Worm (Caenorhabditis elegans): ENCODE data around the gene F08D12.7.

The F08D12.7 gene

DNA sequence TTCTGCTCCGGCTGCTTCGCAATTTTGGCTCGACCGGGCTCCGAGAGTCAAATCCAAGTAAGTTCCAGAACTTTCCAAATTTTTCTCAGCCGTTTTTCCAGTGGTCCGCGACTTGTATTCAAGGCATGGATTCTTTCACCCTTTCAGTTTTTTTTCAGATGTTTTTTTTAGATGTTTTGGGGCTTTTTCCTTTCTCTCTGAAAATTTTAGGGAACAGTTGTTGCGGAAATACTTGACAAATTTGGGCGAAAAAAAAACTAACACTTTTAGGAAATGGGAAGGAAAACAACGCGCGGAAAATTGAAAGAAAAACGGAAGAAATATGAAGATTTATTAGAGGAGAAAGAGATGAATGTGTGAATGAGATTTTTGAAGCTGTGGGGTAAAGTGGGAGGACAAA, 43.4 kb downstream of the F08D12.7 start, which contains the start of the genes T05A8.11 and nep-2:
T05A8.11 (minus strand) TSS at position 101 of the 400 bp plus-strand sequence.
nep-2 (minus strand) TSS at position 192 of the 400 bp plus-strand sequence.
- no peak for TF ChIP-seq unc-62 (GFP tag; optimal IDR thresholded peaks at IDR 0.05)

DNA sequence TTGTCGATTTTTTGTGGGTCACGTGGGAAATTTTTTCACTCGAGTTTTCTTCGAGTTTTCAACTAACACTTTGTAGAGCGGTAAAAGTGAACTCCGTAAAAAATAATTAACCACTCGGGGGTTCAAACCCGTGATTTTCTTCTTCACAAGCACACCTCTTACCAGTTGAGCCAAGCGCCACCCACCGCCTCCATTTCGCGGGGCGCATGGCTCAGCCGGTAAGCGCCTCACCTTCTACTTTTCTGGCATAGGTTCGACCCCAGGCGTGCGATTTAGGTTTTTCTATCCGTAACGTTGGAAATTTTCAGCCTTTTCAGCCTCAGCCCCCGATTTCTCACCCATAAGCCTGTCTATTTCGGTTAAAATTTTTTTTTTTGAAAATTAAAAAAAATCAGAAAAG, 46.9 kb downstream of the F08D12.7 start:
- no peak for TF ChIP-seq unc-62 (GFP tag; optimal IDR thresholded peaks at IDR 0.05)

DNA sequence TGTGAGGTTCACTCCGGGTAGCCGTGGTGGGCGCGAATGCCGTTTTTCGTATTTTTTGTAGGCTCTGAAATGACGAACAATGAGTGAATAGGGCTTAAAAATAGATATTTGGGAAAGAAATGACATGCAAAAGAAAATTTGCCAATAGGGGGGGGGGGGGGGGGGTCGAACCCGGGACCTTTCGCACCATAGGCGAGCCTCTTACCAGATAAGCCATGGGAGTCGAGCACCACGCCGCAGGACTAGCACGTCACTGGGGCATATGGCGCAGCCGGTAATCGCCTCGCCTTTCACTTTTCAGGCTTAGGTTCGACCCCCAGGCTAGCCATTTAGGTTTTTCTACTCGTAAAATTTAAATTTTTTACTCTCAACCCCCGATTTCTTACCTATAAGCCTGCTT, 49.7 kb downstream of the F08D12.7 start:
- no peak for TF ChIP-seq unc-62 (GFP tag; optimal IDR thresholded peaks at IDR 0.05)

DNA sequence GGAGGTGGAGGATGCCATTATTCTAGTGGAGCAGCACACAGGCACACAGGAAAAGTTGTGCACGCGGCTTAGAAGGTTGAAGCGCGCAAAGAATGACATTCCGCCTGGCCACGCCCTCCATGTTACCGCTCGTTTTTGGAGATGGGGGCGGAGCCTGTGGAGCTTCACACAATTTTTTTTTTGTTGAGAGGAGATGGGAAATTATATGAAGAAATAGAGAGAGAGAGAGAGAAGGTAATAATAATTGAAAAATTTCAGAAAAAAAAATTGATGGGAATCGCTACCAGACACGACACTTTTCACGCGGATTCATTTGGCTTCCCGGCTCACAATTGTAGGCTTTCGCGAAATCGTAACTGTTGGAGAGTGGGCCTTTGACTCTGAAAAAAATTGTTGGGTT, 51.6 kb downstream of the F08D12.7 start, which contains the start of gene T05A8.3:
T05A8.3 (minus strand) TSS at position 101 of the 400 bp plus-strand sequence.
- no peak for TF ChIP-seq unc-62 (GFP tag; optimal IDR thresholded peaks at IDR 0.05)
